Fruit fly (Drosophila melanogaster): ENCODE results near the gene CG3847.

dm6 chrX:6353613-6353986, 6.7 kb downstream of the CG3847 start:
- TF ChIP-seq kay (GFP tag; ENCODE audit: borderline replicate concordance) (peak; percentile 50), pad (GFP tag; optimal IDR thresholded peaks at IDR 0.05) (no peak), cic (GFP tag; optimal IDR thresholded peaks at IDR 0.05) (no peak), CG11617 (GFP tag; optimal IDR thresholded peaks at IDR 0.05) (peak; percentile 80), CG14711 (tag; optimal IDR thresholded peaks at IDR 0.05) (peak; percentile 77), CG33017 (tag; optimal IDR thresholded peaks at IDR 0.05) (peak; percentile 52), CG1620 (GFP tag; optimal IDR thresholded peaks at IDR 0.05) (peak; percentile 31), CG5204 (GFP tag; optimal IDR thresholded peaks at IDR 0.05) (peak; percentile 49), bab1 (GFP tag; optimal IDR thresholded peaks at IDR 0.05) (peak; percentile 79)
